Worm (Caenorhabditis elegans) whole organism, mixed stage, embryonic: ENCODE results near the gene hlh-6.
A peak's percentile ranks its signal among the peaks of the same experiment; 100 is the strongest.

ENCODE experiments used
- M03D4.4 ChIP-seq: sonication (generic microtip); optimal IDR thresholded peaks from 2 replicates; lab custom pipeline; 2017; ENCODE audit warnings: mild to moderate bottlenecking, missing genetic modification characterization, missing compliant biosample characterization
- bed-3 ChIP-seq: fragments of 200-800 bp; sonication (Bioruptor generic); optimal IDR thresholded peaks from 3 replicates; lab custom pipeline; 2018; ENCODE audit warnings: mild to moderate bottlenecking, missing genetic modification characterization, moderate library complexity, missing compliant biosample characterization
- ceh-39 ChIP-seq: fragments of 150-350 bp; optimal IDR thresholded peaks from 2 replicates; lab custom pipeline; 2014; ENCODE audit warnings: missing biosample characterization, missing genetic modification characterization
- ceh-83 ChIP-seq: fragments of 200-800 bp; sonication (Bioruptor generic); optimal IDR thresholded peaks from 2 replicates; lab custom pipeline; 2018; ENCODE audit warnings: mild to moderate bottlenecking, missing genetic modification characterization, missing compliant biosample characterization
- ces-1 ChIP-seq: fragments of 150-350 bp; optimal IDR thresholded peaks from 2 replicates; lab custom pipeline; 2014; ENCODE audit warnings: missing biosample characterization, missing genetic modification reagents, missing genetic modification characterization
- cnd-1 ChIP-seq: fragments of 200-800 bp; sonication (Bioruptor generic); optimal IDR thresholded peaks from 2 replicates; lab custom pipeline; 2018; ENCODE audit warnings: mild to moderate bottlenecking, missing genetic modification characterization, missing compliant biosample characterization
- drap-1 ChIP-seq: fragments of 200-800 bp; sonication (Bioruptor generic); optimal IDR thresholded peaks from 3 replicates; lab custom pipeline; 2018; ENCODE audit warnings: mild to moderate bottlenecking, missing genetic modification characterization, missing compliant biosample characterization
- elt-1 ChIP-seq: sonication (generic microtip); optimal IDR thresholded peaks from 2 replicates; lab custom pipeline; 2017; ENCODE audit warnings: missing genetic modification characterization, mild to moderate bottlenecking, missing compliant biosample characterization, antibody characterized with exemption, moderate library complexity, borderline replicate concordance; ENCODE audit not compliant: insufficient read depth
- elt-3 ChIP-seq: fragments of 150-350 bp; optimal IDR thresholded peaks from 2 replicates; lab custom pipeline; 2014; ENCODE audit warnings: missing biosample characterization, missing genetic modification characterization
- flh-1 ChIP-seq: fragments of 200-800 bp; sonication (Bioruptor generic); optimal IDR thresholded peaks from 2 replicates; lab custom pipeline; 2018; ENCODE audit warnings: mild to moderate bottlenecking, missing genetic modification characterization, moderate library complexity, missing compliant biosample characterization
- ham-2 ChIP-seq: fragments of 200-800 bp; sonication (Bioruptor generic); optimal IDR thresholded peaks from 2 replicates; lab custom pipeline; 2018; ENCODE audit warnings: mild to moderate bottlenecking, missing genetic modification characterization, missing compliant biosample characterization
- hlh-1 ChIP-seq: fragments of 150-350 bp; optimal IDR thresholded peaks from 2 replicates; lab custom pipeline; 2014; ENCODE audit warnings: missing biosample characterization, missing genetic modification reagents, missing genetic modification characterization
- lin-32 ChIP-seq: fragments of 200-800 bp; sonication (Bioruptor generic); optimal IDR thresholded peaks from 2 replicates; lab custom pipeline; 2018; ENCODE audit warnings: mild to moderate bottlenecking, missing genetic modification characterization, missing compliant biosample characterization
- lsy-2 ChIP-seq: fragments of 150-350 bp; optimal IDR thresholded peaks from 2 replicates; lab custom pipeline; 2014; ENCODE audit warnings: missing biosample characterization, missing genetic modification characterization
- mep-1 ChIP-seq: fragments of 150-350 bp; optimal IDR thresholded peaks from 2 replicates; lab custom pipeline; 2017; ENCODE audit warnings: missing biosample characterization, missing genetic modification reagents, missing genetic modification characterization, inconsistent platforms
- mls-2 ChIP-seq: sonication (generic microtip); optimal IDR thresholded peaks from 2 replicates; lab custom pipeline; 2016; ENCODE audit warnings: mild to moderate bottlenecking, missing genetic modification characterization, moderate library complexity, missing compliant biosample characterization
- nhr-12 ChIP-seq: fragments of 150-350 bp; optimal IDR thresholded peaks from 2 replicates; lab custom pipeline; 2014; ENCODE audit warnings: missing biosample characterization, missing genetic modification characterization
- nhr-2 ChIP-seq: fragments of 150-350 bp; optimal IDR thresholded peaks from 2 replicates; lab custom pipeline; 2014; ENCODE audit warnings: missing biosample characterization, missing genetic modification characterization
- nhr-28 ChIP-seq: fragments of 150-350 bp; optimal IDR thresholded peaks from 2 replicates; lab custom pipeline; 2014; ENCODE audit warnings: missing biosample characterization, missing genetic modification characterization
- nhr-76 ChIP-seq: sonication (generic microtip); optimal IDR thresholded peaks from 2 replicates; lab custom pipeline; 2017; ENCODE audit warnings: missing biosample characterization, missing genetic modification characterization
- pha-4 ChIP-seq: fragments of 150-350 bp; optimal IDR thresholded peaks from 2 replicates; lab custom pipeline; 2018; ENCODE audit warnings: missing biosample characterization, missing genetic modification reagents, missing genetic modification characterization
- sem-2 ChIP-seq: fragments of 200-800 bp; sonication (Bioruptor generic); optimal IDR thresholded peaks from 2 replicates; lab custom pipeline; 2018; ENCODE audit warnings: mild to moderate bottlenecking, missing genetic modification characterization, missing compliant biosample characterization
- snpc-4 ChIP-seq: fragments of 150-350 bp; optimal IDR thresholded peaks from 2 replicates; lab custom pipeline; 2014; ENCODE audit warnings: missing biosample characterization, missing genetic modification characterization
- sptf-1 ChIP-seq: sonication (generic microtip); optimal IDR thresholded peaks from 2 replicates; lab custom pipeline; 2017; ENCODE audit warnings: mild to moderate bottlenecking, missing genetic modification characterization, moderate library complexity, missing compliant biosample characterization
- tbx-8 ChIP-seq: fragments of 200-800 bp; sonication (Bioruptor generic); optimal IDR thresholded peaks from 2 replicates; lab custom pipeline; 2018; ENCODE audit warnings: mild to moderate bottlenecking, missing genetic modification characterization, moderate library complexity, missing compliant biosample characterization
- unc-120 ChIP-seq: sonication (generic microtip); optimal IDR thresholded peaks from 2 replicates; lab custom pipeline; 2017; ENCODE audit warnings: missing genetic modification characterization, missing compliant biosample characterization; ENCODE audit not compliant: poor library complexity, severe bottlenecking
- unc-62 ChIP-seq: fragments of 150-350 bp; optimal IDR thresholded peaks from 2 replicates; lab custom pipeline; 2014; ENCODE audit warnings: missing biosample characterization, missing genetic modification reagents, missing genetic modification characterization
- zip-8 ChIP-seq: fragments of 150-350 bp; optimal IDR thresholded peaks from 2 replicates; lab custom pipeline; 2014; ENCODE audit warnings: missing biosample characterization, missing genetic modification characterization
- ztf-11 ChIP-seq: fragments of 150-350 bp; optimal IDR thresholded peaks from 2 replicates; lab custom pipeline; 2014; ENCODE audit warnings: missing biosample characterization, missing genetic modification characterization

The hlh-6 gene

ce11 chrII:9644438-9644837 lies 29.8 kb upstream of the hlh-6 start, which contains the start of gene fzr-1:
TSS of gene fzr-1 (minus strand) at chrII:9644466.
- TF ChIP-seq elt-1 (tag; lab: Kevin White, UChicago) (no peak), cnd-1 (tag; lab: Kevin White, UChicago) (no peak), nhr-2 (peak; percentile 94), unc-120 (no peak), lsy-2 (tag; lab: Kevin White, UChicago) (no peak), nhr-28 (tag; lab: Kevin White, UChicago) (no peak), nhr-76 (tag; lab: Kevin White, UChicago) (no peak)

- TF ChIP-seq ztf-11 (no peak), ces-1 (no peak)
Measured at ce11 chrII:9636300-9636699, 21.7 kb upstream of the hlh-6 start, which contains the start of gene ZK1307.7. TSS of gene ZK1307.7 (plus strand) at chrII:9636600.

DNA sequence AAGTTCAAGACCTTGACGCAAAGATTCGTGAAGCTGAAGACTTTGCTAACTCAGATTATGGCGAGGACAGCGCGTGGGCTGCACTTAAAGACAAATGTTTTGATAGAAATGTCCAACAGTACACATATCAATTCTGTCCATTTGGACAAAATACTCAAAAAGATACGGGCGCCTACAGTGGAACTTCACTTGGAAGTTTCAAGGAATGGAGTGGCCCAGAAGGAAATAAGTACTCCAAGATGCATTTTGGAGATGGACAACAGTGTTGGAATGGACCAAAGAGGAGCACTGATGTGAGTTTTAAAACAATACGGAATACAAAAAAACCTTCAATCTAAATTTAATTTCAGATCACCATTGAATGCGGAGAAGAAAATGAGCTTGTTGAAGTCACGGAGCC lies 11.3 kb upstream of the hlh-6 start:
- TF ChIP-seq sptf-1 (tag; lab: Kevin White, UChicago) = no peak
- no peak for TF ChIP-seq bed-3 (GFP tag; lab: Kevin White, UChicago)
- TF ChIP-seq ceh-39 (tag; lab: Kevin White, UChicago) = no peak
- no peak for TF ChIP-seq mls-2
- no peak for TF ChIP-seq nhr-12 (tag; lab: Kevin White, UChicago)
- no peak for TF ChIP-seq elt-3 (tag; lab: Kevin White, UChicago)

DNA sequence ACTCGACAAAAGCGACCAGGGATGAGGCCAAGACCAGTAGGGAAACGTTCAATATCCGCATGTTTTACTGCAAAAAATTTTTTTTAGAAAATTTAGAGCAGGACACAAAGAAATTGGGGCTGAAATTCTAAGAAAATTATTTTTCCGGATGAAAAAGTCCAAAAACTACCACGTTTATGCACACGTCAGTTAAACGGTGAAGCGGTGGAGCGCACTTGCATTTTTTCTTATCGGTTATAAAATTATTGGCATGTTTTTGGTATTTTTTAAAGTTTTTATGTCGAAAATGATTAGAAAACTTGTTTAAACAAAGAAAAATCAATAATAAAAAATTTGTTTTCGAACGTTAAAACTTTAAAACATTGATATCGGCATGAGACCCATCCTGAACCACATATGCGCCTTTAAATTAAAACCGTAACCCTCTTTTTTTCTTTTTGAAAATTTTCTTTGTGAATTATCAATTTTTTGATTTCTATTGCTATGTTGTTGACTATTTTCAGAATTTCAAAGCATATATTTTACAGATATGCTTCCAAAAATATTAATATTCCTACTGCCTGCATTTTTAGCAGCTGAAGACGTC lies 9.6 kb upstream of the hlh-6 start, which contains the start of the genes dnj-20 and ZK1307.8:
Gene dnj-20, minus strand, starts transcription at position 67 of the 586 bp plus-strand sequence.
Gene ZK1307.8, plus strand, starts transcription at position 504 of the 586 bp plus-strand sequence.
- TF ChIP-seq pha-4 (tag; lab: Kevin White, UChicago) (no peak), ces-1 (peak; percentile 10), mep-1 (tag; lab: Kevin White, UChicago) (peak; percentile 8), bed-3 (GFP tag; lab: Kevin White, UChicago) (no peak), ham-2 (GFP tag; lab: Kevin White, UChicago) (no peak)
- TF ChIP-seq, all 35 proteins: peak for 2

- no peak for TF ChIP-seq M03D4.4 (tag; lab: Kevin White, UChicago)
- TF ChIP-seq sem-2 (GFP tag; lab: Kevin White, UChicago) = no peak
- TF ChIP-seq mep-1 (tag; lab: Kevin White, UChicago) = no peak
- TF ChIP-seq elt-3 (tag; lab: Kevin White, UChicago) = no peak
- no peak for TF ChIP-seq zip-8 (tag; lab: Kevin White, UChicago)
- no peak for TF ChIP-seq unc-120
- no peak for TF ChIP-seq nhr-12 (tag; lab: Kevin White, UChicago)
- no peak for TF ChIP-seq hlh-1 (tag; lab: Kevin White, UChicago)
- TF ChIP-seq cnd-1 (tag; lab: Kevin White, UChicago) = no peak
- no peak for TF ChIP-seq ham-2 (GFP tag; lab: Kevin White, UChicago)
- no peak for TF ChIP-seq ceh-39 (tag; lab: Kevin White, UChicago)
- no peak for TF ChIP-seq flh-1 (GFP tag; lab: Kevin White, UChicago)
- no peak for TF ChIP-seq ces-1
- no peak for TF ChIP-seq nhr-28 (tag; lab: Kevin White, UChicago)
- no peak for TF ChIP-seq snpc-4 (tag; lab: Kevin White, UChicago)
- TF ChIP-seq pha-4 (tag; lab: Kevin White, UChicago) = no peak
- no peak for TF ChIP-seq ztf-11
- no peak for TF ChIP-seq tbx-8
- TF ChIP-seq, all 35 proteins: peak for 0
Measured at ce11 chrII:9621913-9622348, 7.3 kb upstream of the hlh-6 start.

DNA sequence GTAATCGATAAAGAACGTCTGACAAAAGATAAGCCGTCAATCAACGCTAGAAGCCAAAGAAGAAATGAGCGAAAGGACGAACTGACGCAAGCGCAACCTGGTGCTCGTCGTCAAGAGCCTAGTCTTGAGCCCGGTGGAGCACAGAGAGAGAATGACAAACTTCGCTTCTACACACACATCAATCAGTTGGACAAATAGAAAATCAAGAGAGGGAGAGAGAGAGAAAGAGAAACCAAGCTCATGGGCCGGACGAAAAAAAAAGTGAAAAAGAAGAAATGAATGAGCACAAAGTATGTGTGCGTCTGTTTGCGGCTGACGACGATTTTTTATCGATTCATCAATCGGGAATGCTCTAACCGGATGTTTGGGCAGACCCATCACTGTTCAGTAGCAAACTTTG lies 6.5 kb upstream of the hlh-6 start:
- TF ChIP-seq ham-2 (GFP tag; lab: Kevin White, UChicago) (no peak), lin-32 (no peak), elt-3 (tag; lab: Kevin White, UChicago) (no peak), hlh-1 (tag; lab: Kevin White, UChicago) (peak; percentile 67), nhr-12 (tag; lab: Kevin White, UChicago) (no peak), drap-1 (GFP tag; lab: Kevin White, UChicago) (no peak), elt-1 (tag; lab: Kevin White, UChicago) (no peak), pha-4 (tag; lab: Kevin White, UChicago) (no peak), unc-120 (peak; percentile 39), lsy-2 (tag; lab: Kevin White, UChicago) (no peak), mep-1 (tag; lab: Kevin White, UChicago) (no peak), M03D4.4 (tag; lab: Kevin White, UChicago) (no peak), ces-1 (no peak), ceh-39 (tag; lab: Kevin White, UChicago) (no peak), nhr-2 (no peak), unc-62 (GFP tag; lab: Kevin White, UChicago) (peak; percentile 90), snpc-4 (tag; lab: Kevin White, UChicago) (no peak), ceh-83 (GFP tag; lab: Kevin White, UChicago) (no peak)
